Worm (Caenorhabditis elegans) whole organism, mixed stage, embryonic: ENCODE measurements around the gene D1053.4.

Experiments
- lsy-2 ChIP-seq: fragments of 150-350 bp; optimal IDR thresholded peaks from 2 replicates; lab custom pipeline; 2014; ENCODE audit warnings: missing biosample characterization, missing genetic modification characterization
- nhr-76 ChIP-seq: sonication (generic microtip); optimal IDR thresholded peaks from 2 replicates; lab custom pipeline; 2017; ENCODE audit warnings: missing biosample characterization, missing genetic modification characterization
- snpc-4 ChIP-seq: fragments of 150-350 bp; optimal IDR thresholded peaks from 2 replicates; lab custom pipeline; 2014; ENCODE audit warnings: missing biosample characterization, missing genetic modification characterization

ce11 chrX:11680851-11681250 is 42.7 kb downstream of the D1053.4 start, which contains the start of gene T04F8.7:
- no peak for TF ChIP-seq lsy-2 (tag; lab: Kevin White, UChicago)
- no peak for TF ChIP-seq snpc-4
- TF ChIP-seq nhr-76: no peak
